Worm (Caenorhabditis elegans): ENCODE data around the gene unc-42.

DNA sequence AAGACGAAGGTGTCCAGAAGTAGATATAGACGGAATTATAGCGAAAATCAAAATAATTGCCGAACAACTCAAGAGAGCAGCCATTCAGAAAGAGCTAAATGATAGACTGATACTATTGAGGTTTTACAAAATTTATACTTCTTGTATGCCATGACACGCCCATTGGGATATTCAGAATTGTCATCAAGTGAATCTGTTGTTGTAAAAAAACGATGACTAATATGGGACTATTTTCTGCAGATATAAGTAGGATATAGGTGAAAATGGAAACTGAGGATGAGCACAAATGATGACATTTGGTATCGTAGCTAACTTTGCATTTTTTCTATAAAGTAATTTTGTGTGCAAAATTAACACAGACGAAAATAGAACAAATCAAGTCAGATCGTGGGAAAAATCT is 13.5 kb downstream of the unc-42 start, which contains the start of gene F58E6.8:
- TF ChIP-seq lin-39 (tag; optimal IDR thresholded peaks at IDR 0.05) (no peak), mdl-1 (tag; optimal IDR thresholded peaks at IDR 0.05) (no peak), unc-62 (GFP tag; optimal IDR thresholded peaks at IDR 0.05) (no peak), nhr-237 (tag; optimal IDR thresholded peaks at IDR 0.05) (no peak), elt-1 (tag; optimal IDR thresholded peaks at IDR 0.05) (no peak), fos-1 (tag; optimal IDR thresholded peaks at IDR 0.05) (no peak), zag-1 (tag; optimal IDR thresholded peaks at IDR 0.05) (no peak), nhr-77 (tag; optimal IDR thresholded peaks at IDR 0.05) (no peak), ceh-16 (tag; optimal IDR thresholded peaks at IDR 0.05) (no peak), R02D3.7 (tag; optimal IDR thresholded peaks at IDR 0.05) (no peak), alr-1 (tag; optimal IDR thresholded peaks at IDR 0.05) (no peak), aly-2 (tag; optimal IDR thresholded peaks at IDR 0.05) (no peak), snpc-4 (tag; optimal IDR thresholded peaks at IDR 0.05) (no peak), ama-1 (optimal IDR thresholded peaks at IDR 0.05) (no peak)
